Fruit fly (Drosophila melanogaster): ENCODE data around the gene baf.

DNA sequence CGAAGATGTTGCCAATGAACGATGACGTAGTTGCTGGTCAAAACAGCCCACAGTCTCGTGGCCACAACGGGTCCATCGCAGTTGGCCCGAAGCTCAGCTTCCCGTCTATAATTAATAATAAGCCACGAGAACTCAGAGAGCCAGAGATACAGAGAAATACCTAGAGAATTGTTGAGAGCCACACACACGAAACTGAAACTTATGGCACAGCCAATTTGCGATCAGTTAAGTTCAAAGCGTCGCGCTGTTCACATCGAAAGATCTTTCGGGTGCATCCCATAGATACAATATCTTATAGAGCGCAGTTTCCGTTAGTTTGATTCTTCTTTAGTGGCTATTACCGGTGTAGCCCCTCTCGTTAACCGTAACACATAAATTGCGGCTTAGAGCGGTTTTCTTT is 16.7 kb upstream of the baf start:
- TF ChIP-seq CG8478 (optimal IDR thresholded peaks at IDR 0.05) (no peak), CTCF (optimal IDR thresholded peaks at IDR 0.05) (no peak)
